Worm (Caenorhabditis elegans): Measurements from ENCODE around the gene gex-5.

DNA sequence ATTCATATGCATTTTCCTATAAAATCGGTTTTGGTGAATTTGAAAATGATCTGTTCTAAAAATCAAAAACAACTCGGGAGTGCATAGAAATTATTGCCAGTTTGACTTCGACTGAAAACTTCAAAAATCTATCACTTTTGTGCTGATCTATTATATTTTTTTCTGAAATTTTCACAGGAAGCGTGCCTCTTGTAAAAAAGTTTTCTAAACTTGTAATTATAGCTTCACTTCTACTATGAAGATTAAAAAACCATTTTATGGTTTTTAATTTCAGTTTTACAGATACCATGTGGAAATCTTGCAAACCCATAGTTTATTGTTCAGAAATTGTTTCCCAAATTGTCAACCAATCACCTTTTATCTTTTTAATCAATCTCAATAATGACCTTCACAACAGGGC is 47.7 kb downstream of the gex-5 start, which contains the start of gene F17C8.9:
- TF ChIP-seq him-1 (tag; optimal IDR thresholded peaks at IDR 0.05) (no peak), dao-5 (tag; optimal IDR thresholded peaks at IDR 0.05) (no peak)

Measured in whole organism, L4/young adult.